Fruit fly (Drosophila melanogaster) whole organism, embryonic: ENCODE results near the gene P5CDh1.

Source experiments
- ATbp ChIP-seq: fragments of 200-800 bp; sonication (Bioruptor generic); optimal IDR thresholded peaks from 2 replicates; lab custom pipeline; 2017; ENCODE audit warnings: missing biosample characterization, mild to moderate bottlenecking, missing genetic modification characterization, missing genetic modification reagents
- C15 ChIP-seq: fragments of 200-800 bp; sonication (Bioruptor generic); IDR thresholded peaks from 3 replicates; pipeline ENCODE4 v1.3.6; 2022; ENCODE audit warnings: missing biosample characterization, missing genetic modification characterization
- CG1024 ChIP-seq: fragments of 200-800 bp; sonication (Bioruptor generic); IDR thresholded peaks from 2 replicates; pipeline ENCODE4 v1.3.6; 2022; ENCODE audit warnings: missing biosample characterization, missing genetic modification characterization
- CG10959 ChIP-seq: fragments of 200-800 bp; sonication (Bioruptor generic); IDR thresholded peaks from 2 replicates; pipeline ENCODE4 v1.3.6; 2022; ENCODE audit warnings: missing biosample characterization, missing genetic modification characterization
- CG11695 ChIP-seq: fragments of 200-800 bp; sonication (Bioruptor generic); IDR thresholded peaks from 3 replicates; pipeline ENCODE4 v1.3.6; 2022; ENCODE audit warnings: missing biosample characterization, missing genetic modification characterization
- CG11696 ChIP-seq: fragments of 200-800 bp; sonication (Bioruptor generic); IDR thresholded peaks from 2 replicates; pipeline ENCODE4 v1.3.6; 2022; ENCODE audit warnings: missing biosample characterization, missing genetic modification characterization
- CG12104 ChIP-seq: fragments of 200-800 bp; sonication (Bioruptor generic); optimal IDR thresholded peaks from 3 replicates; lab custom pipeline; 2016; ENCODE audit warnings: missing biosample characterization, missing genetic modification characterization
- CG12155 ChIP-seq: fragments of 200-800 bp; sonication (Bioruptor generic); optimal IDR thresholded peaks from 3 replicates; lab custom pipeline; 2016; ENCODE audit warnings: missing biosample characterization, missing genetic modification characterization
- CG12769 ChIP-seq: fragments of 200-800 bp; sonication (Bioruptor generic); optimal IDR thresholded peaks from 2 replicates; lab custom pipeline; 2019; ENCODE audit warnings: missing biosample characterization, mild to moderate bottlenecking, missing genetic modification characterization, moderate library complexity
- CG15073 ChIP-seq: fragments of 200-800 bp; sonication (Bioruptor generic); optimal IDR thresholded peaks from 2 replicates; lab custom pipeline; 2016; ENCODE audit warnings: missing biosample characterization, missing genetic modification characterization
- CG17359 ChIP-seq: fragments of 200-800 bp; sonication (Bioruptor generic); optimal IDR thresholded peaks from 3 replicates; lab custom pipeline; 2018; ENCODE audit warnings: missing biosample characterization, mild to moderate bottlenecking, missing genetic modification characterization, moderate library complexity
- CG17802 ChIP-seq: fragments of 200-800 bp; sonication (Bioruptor generic); optimal IDR thresholded peaks from 2 replicates; lab custom pipeline; 2018; ENCODE audit warnings: missing biosample characterization, mild to moderate bottlenecking, missing genetic modification characterization, moderate library complexity
- CG3163 ChIP-seq: fragments of 200-800 bp; sonication (Bioruptor generic); optimal IDR thresholded peaks from 3 replicates; lab custom pipeline; 2016; ENCODE audit warnings: missing biosample characterization, missing genetic modification characterization
- CG3407 ChIP-seq: fragments of 200-800 bp; sonication (Bioruptor generic); optimal IDR thresholded peaks from 2 replicates; lab custom pipeline; 2018; ENCODE audit warnings: missing biosample characterization, mild to moderate bottlenecking, missing genetic modification characterization
- CG3726 ChIP-seq: fragments of 200-800 bp; sonication (Bioruptor generic); IDR thresholded peaks from 3 replicates; pipeline ENCODE4, ENCODE4 v1.3.6; 2022; ENCODE audit warnings: missing biosample characterization, missing genetic modification characterization
- CG6175 ChIP-seq: fragments of 200-800 bp; sonication (Bioruptor generic); IDR thresholded peaks from 3 replicates; pipeline ENCODE4 v1.3.6; 2022; ENCODE audit warnings: missing biosample characterization, missing genetic modification characterization
- Dref ChIP-seq: fragments of 200-800 bp; sonication (Bioruptor generic); IDR thresholded peaks from 2 replicates; pipeline ENCODE4 v1.3.6; 2022; ENCODE audit warnings: missing biosample characterization, missing genetic modification characterization
- E2f2 ChIP-seq: fragments of 200-800 bp; sonication (Bioruptor generic); IDR thresholded peaks from 2 replicates; pipeline ENCODE4 v1.3.6; 2022; ENCODE audit warnings: missing biosample characterization, missing genetic modification characterization
- Lpt ChIP-seq: fragments of >200 bp; optimal IDR thresholded peaks from 2 replicates; lab custom pipeline; 2018; ENCODE audit warnings: missing biosample characterization, missing genetic modification characterization
- Max ChIP-seq: fragments of 200-800 bp; sonication (Bioruptor generic); optimal IDR thresholded peaks from 2 replicates; lab custom pipeline; 2016; ENCODE audit warnings: missing biosample characterization, mild to moderate bottlenecking, missing genetic modification characterization
- NFAT ChIP-seq: fragments of 200-800 bp; sonication (Bioruptor generic); IDR thresholded peaks from 2 replicates; pipeline ENCODE4 v1.3.6; 2022; ENCODE audit warnings: missing biosample characterization, missing genetic modification characterization
- Optix ChIP-seq: fragments of 200-800 bp; sonication (Bioruptor generic); IDR thresholded peaks from 3 replicates; pipeline ENCODE4 v1.3.6; 2022; ENCODE audit warnings: missing biosample characterization, missing genetic modification characterization
- PHDP ChIP-seq: fragments of 200-800 bp; sonication (Bioruptor generic); optimal IDR thresholded peaks from 3 replicates; lab custom pipeline; 2018; ENCODE audit warnings: missing biosample characterization, mild to moderate bottlenecking, missing genetic modification characterization, moderate library complexity
- Rfx ChIP-seq: fragments of 200-800 bp; sonication (Bioruptor generic); IDR thresholded peaks from 2 replicates; pipeline ENCODE4 v1.3.6; 2022; ENCODE audit warnings: missing biosample characterization, missing genetic modification characterization
- Sox102F ChIP-seq: fragments of 200-800 bp; sonication (Bioruptor generic); optimal IDR thresholded peaks from 2 replicates; lab custom pipeline; 2018; ENCODE audit warnings: missing biosample characterization, mild to moderate bottlenecking, missing genetic modification characterization, moderate library complexity
- Spps ChIP-seq: fragments of 200-800 bp; sonication (Bioruptor generic); optimal IDR thresholded peaks from 2 replicates; lab custom pipeline; 2018; ENCODE audit warnings: missing biosample characterization, mild to moderate bottlenecking, missing genetic modification characterization
- Trl ChIP-seq, 3 experiments: fragments of >200 bp in 2 of 3; fragments of 200-800 bp in 1 of 3; sonication (Bioruptor generic) in 1 of 3; optimal IDR thresholded peaks; 2 replicates in 1 of 3; 3 replicates in 2 of 3; lab custom pipeline; 2016 to 2017; ENCODE audit warnings: missing biosample characterization in 1 of 3, missing genetic modification characterization in 1 of 3
- Vsx1 ChIP-seq: fragments of 200-800 bp; sonication (Bioruptor generic); optimal IDR thresholded peaks from 2 replicates; lab custom pipeline; 2017; ENCODE audit warnings: missing biosample characterization, mild to moderate bottlenecking, missing genetic modification characterization, missing genetic modification reagents
- Xbp1 ChIP-seq: fragments of 200-800 bp; sonication (Bioruptor generic); optimal IDR thresholded peaks from 3 replicates; lab custom pipeline; 2016; ENCODE audit warnings: missing biosample characterization, mild to moderate bottlenecking, missing genetic modification characterization
- amos ChIP-seq: fragments of 200-800 bp; sonication (Bioruptor generic); IDR thresholded peaks from 2 replicates; pipeline ENCODE4 v1.3.6; 2022; ENCODE audit warnings: missing biosample characterization, missing genetic modification characterization; ENCODE audit not compliant: partially characterized antibody
- croc ChIP-seq: fragments of 200-800 bp; sonication (Bioruptor generic); conservative IDR thresholded peaks from 3 replicates; pipeline ENCODE4 v1.3.6; 2022; ENCODE audit warnings: missing biosample characterization, missing genetic modification characterization
- disco-r ChIP-seq: fragments of 200-800 bp; sonication (Bioruptor generic); optimal IDR thresholded peaks from 2 replicates; lab custom pipeline; 2016; ENCODE audit warnings: missing biosample characterization, missing genetic modification characterization
- esg ChIP-seq: fragments of 200-800 bp; sonication (Bioruptor generic); conservative IDR thresholded peaks from 2 replicates; pipeline ENCODE4 v1.3.6; 2022; ENCODE audit warnings: missing biosample characterization, missing genetic modification characterization
- fd3F ChIP-seq: fragments of 200-800 bp; sonication (Bioruptor generic); optimal IDR thresholded peaks from 2 replicates; lab custom pipeline; 2018; ENCODE audit warnings: missing biosample characterization, mild to moderate bottlenecking, missing genetic modification characterization, moderate library complexity
- gfzf ChIP-seq: fragments of 200-800 bp; sonication (Bioruptor generic); optimal IDR thresholded peaks from 2 replicates; lab custom pipeline; 2016; ENCODE audit warnings: missing biosample characterization, mild to moderate bottlenecking, missing genetic modification characterization, moderate library complexity
- kni ChIP-seq: fragments of 200-800 bp; sonication (Bioruptor generic); optimal IDR thresholded peaks from 3 replicates; lab custom pipeline; 2017; ENCODE audit warnings: mild to moderate bottlenecking, missing biosample characterization, missing genetic modification reagents, missing genetic modification characterization
- knrl ChIP-seq: fragments of 200-800 bp; sonication (Bioruptor generic); IDR thresholded peaks from 3 replicates; pipeline ENCODE4 v1.3.6; 2022; ENCODE audit warnings: missing biosample characterization, missing genetic modification characterization; ENCODE audit not compliant: partially characterized antibody
- mam ChIP-seq: fragments of 200-800 bp; sonication (Bioruptor generic); optimal IDR thresholded peaks from 3 replicates; lab custom pipeline; 2016; ENCODE audit warnings: missing biosample characterization, missing genetic modification characterization
- mld ChIP-seq: fragments of 200-800 bp; sonication (Bioruptor generic); IDR thresholded peaks from 3 replicates; pipeline ENCODE4 v1.3.6; 2022; ENCODE audit warnings: missing biosample characterization, missing genetic modification characterization; ENCODE audit not compliant: partially characterized antibody
- onecut ChIP-seq: fragments of 200-800 bp; sonication (Bioruptor generic); IDR thresholded peaks from 2 replicates; pipeline ENCODE4 v1.3.6; 2022; ENCODE audit warnings: missing biosample characterization, missing genetic modification characterization
- prd ChIP-seq, 3 experiments: fragments of >200 bp in 2 of 3; fragments of 200-800 bp in 1 of 3; sonication (Bioruptor generic) in 1 of 3; optimal IDR thresholded peaks in 2 of 3; IDR thresholded peaks in 1 of 3; 2 replicates in 2 of 3; 3 replicates in 1 of 3; pipeline versions ENCODE4 v1.3.6 to Lab custom; 2017 to 2022; ENCODE audit warnings: missing biosample characterization in 1 of 3, missing genetic modification characterization in 1 of 3
- scrt ChIP-seq: fragments of 200-800 bp; sonication (Bioruptor generic); optimal IDR thresholded peaks from 2 replicates; lab custom pipeline; 2018; ENCODE audit warnings: missing biosample characterization, mild to moderate bottlenecking, missing genetic modification characterization, moderate library complexity
- ssp ChIP-seq: fragments of 200-800 bp; sonication (Bioruptor generic); IDR thresholded peaks from 2 replicates; pipeline ENCODE4 v1.3.6; 2022; ENCODE audit warnings: missing biosample characterization, missing genetic modification characterization
- twi ChIP-seq: fragments of 200-800 bp; optimal IDR thresholded peaks from 2 replicates; lab custom pipeline; 2019; ENCODE audit warnings: missing biosample characterization, mild to moderate bottlenecking, missing genetic modification characterization, moderate library complexity
- vvl ChIP-seq: fragments of 200-800 bp; sonication (Bioruptor generic); IDR thresholded peaks from 2 replicates; pipeline ENCODE4 v1.3.6; 2022; ENCODE audit warnings: missing biosample characterization, missing genetic modification characterization
- wdn ChIP-seq: fragments of 200-800 bp; sonication (Bioruptor generic); IDR thresholded peaks from 2 replicates; pipeline ENCODE4 v1.3.6; 2022; ENCODE audit warnings: missing biosample characterization, missing genetic modification characterization
- zen ChIP-seq: fragments of 200-800 bp; sonication (Bioruptor generic); optimal IDR thresholded peaks from 3 replicates; lab custom pipeline; 2018; ENCODE audit warnings: missing biosample characterization, mild to moderate bottlenecking, missing genetic modification characterization, moderate library complexity

The P5CDh1 gene

dm6 chr3L:21839720-21840641 is 1.2 kb downstream of the P5CDh1 start (continued):
- TF ChIP-seq CG17802 (tag; lab: Kevin White, UChicago) (peak; percentile 67), CG3726 (GFP tag; lab: Robert Waterston, UW) (peak; percentile 91), Rfx (GFP tag; lab: Robert Waterston, UW) (peak; percentile 94), CG17359 (tag; lab: Kevin White, UChicago) (peak; percentile 91), CG1024 (GFP tag; lab: Robert Waterston, UW) (peak; percentile 79), fd3F (GFP tag; lab: Kevin White, UChicago) (peak; percentile 88), C15 (peak; percentile 63; the same call in 2 of the 3 replicates), amos (GFP tag; lab: Robert Waterston, UW) (peak; percentile 3; the same call in 1 of the 2 replicates), ssp (GFP tag; lab: Robert Waterston, UW) (peak; percentile 84), Spps (tag; lab: Kevin White, UChicago) (peak; percentile 87), CG3163 (GFP tag; lab: Kevin White, UChicago) (peak; percentile 57), Sox102F (GFP tag; lab: Kevin White, UChicago) (peak; percentile 92), knrl (GFP tag; lab: Robert Waterston, UW) (peak; percentile 49; the same call in 1 of the 3 replicates), Optix (GFP tag; lab: Robert Waterston, UW) (peak; percentile 88), CG12769 (tag; lab: Kevin White, UChicago) (peak; percentile 88), Trl (optimal IDR thresholded peaks at IDR 0.05; lab: Kevin White, UChicago) (no peak), Trl (GFP tag; optimal IDR thresholded peaks at IDR 0.05; lab: Kevin White, UChicago) (peak; percentile 90), CG10959 (GFP tag; lab: Robert Waterston, UW) (peak; percentile 79), kni (GFP tag; lab: Kevin White, UChicago) (peak; percentile 15), E2f2 (GFP tag; lab: Robert Waterston, UW) (peak; percentile 74), PHDP (tag; lab: Kevin White, UChicago) (peak; percentile 91), mam (GFP tag; lab: Kevin White, UChicago) (peak; percentile 95), prd (optimal IDR thresholded peaks at IDR 0.05; lab: Kevin White, UChicago) (no peak), prd (GFP tag; IDR thresholded peaks at IDR 0.05; lab: Robert Waterston, UW) (peak; percentile 94), Vsx1 (GFP tag; lab: Kevin White, UChicago) (peak; percentile 78), croc (GFP tag; lab: Robert Waterston, UW) (peak; percentile 85), mld (GFP tag; lab: Robert Waterston, UW) (0 out of 3 replicates have a peak, but pooled peaks have one; percentile 30), onecut (peak; percentile 85), Lpt (no peak), CG11695 (GFP tag; lab: Robert Waterston, UW) (peak; percentile 97), gfzf (peak; percentile 4), Max (GFP tag; lab: Kevin White, UChicago) (peak; percentile 97), CG12104 (GFP tag; lab: Kevin White, UChicago) (peak; percentile 94), CG15073 (GFP tag; lab: Kevin White, UChicago) (peak; percentile 57), scrt (GFP tag; lab: Kevin White, UChicago) (peak; percentile 85), CG3407 (GFP tag; lab: Kevin White, UChicago) (peak; percentile 81), vvl (GFP tag; lab: Robert Waterston, UW) (peak; percentile 95), CG11696 (GFP tag; lab: Robert Waterston, UW) (peak; percentile 83), ATbp (peak; percentile 90), Xbp1 (GFP tag; lab: Kevin White, UChicago) (peak; percentile 92), CG12155 (GFP tag; lab: Kevin White, UChicago) (peak; percentile 84), disco-r (peak; percentile 89), Dref (GFP tag; lab: Robert Waterston, UW) (peak; percentile 48), esg (GFP tag; lab: Robert Waterston, UW) (peak; percentile 87), NFAT (GFP tag; lab: Robert Waterston, UW) (peak; percentile 79), zen (tag; lab: Kevin White, UChicago) (peak; percentile 80), CG6175 (peak; percentile 72), wdn (GFP tag; lab: Robert Waterston, UW) (peak; percentile 83), twi (tag; lab: Kevin White, UChicago) (peak; percentile 78)
